Fruit fly (Drosophila melanogaster): ENCODE measurements around the gene tal-3A.

tal-3A gene

dm6 chr3R:13845250-13845699, 32.4 kb downstream of the tal-3A start (continued):
- TF ChIP-seq CG6808 (GFP tag; optimal IDR thresholded peaks at IDR 0.05) = peak; percentile 88
- peak; percentile 56 for TF ChIP-seq Sox102F (GFP tag; optimal IDR thresholded peaks at IDR 0.05)
- TF ChIP-seq fd85E (GFP tag; optimal IDR thresholded peaks at IDR 0.05) = no peak
- TF ChIP-seq Hr39 (GFP tag; optimal IDR thresholded peaks at IDR 0.05) = peak; percentile 38
- TF ChIP-seq CG6276 (GFP tag; optimal IDR thresholded peaks at IDR 0.05) = peak; percentile 85
- peak; percentile 89 for TF ChIP-seq Ets96B (tag; optimal IDR thresholded peaks at IDR 0.05)
- TF ChIP-seq CG8632 (GFP tag; optimal IDR thresholded peaks at IDR 0.05) = peak; percentile 80
- TF ChIP-seq CG31627 (GFP tag; optimal IDR thresholded peaks at IDR 0.05) = peak; percentile 25
- peak; percentile 53 for TF ChIP-seq CG7368 (GFP tag; optimal IDR thresholded peaks at IDR 0.05)
- TF ChIP-seq CG34406 (GFP tag; optimal IDR thresholded peaks at IDR 0.05) = peak; percentile 82
- peak; percentile 86 for TF ChIP-seq OdsH (GFP tag; optimal IDR thresholded peaks at IDR 0.05)
- peak; percentile 64 for TF ChIP-seq Met (GFP tag; optimal IDR thresholded peaks at IDR 0.05)
- peak; percentile 39 for TF ChIP-seq CG11902 (GFP tag; optimal IDR thresholded peaks at IDR 0.05)
- TF ChIP-seq CG6163 (GFP tag; IDR thresholded peaks at IDR 0.05) = peak; percentile 94
- peak; percentile 84 for TF ChIP-seq CG16779 (tag; optimal IDR thresholded peaks at IDR 0.05)
- TF ChIP-seq CG8119 (GFP tag; IDR thresholded peaks at IDR 0.05) = peak; percentile 95
- peak; percentile 90 for TF ChIP-seq achi (GFP tag; optimal IDR thresholded peaks at IDR 0.05)
- TF ChIP-seq CG6792 (GFP tag; optimal IDR thresholded peaks at IDR 0.05) = peak; percentile 76
- peak; percentile 88 for TF ChIP-seq CG3032 (tag; optimal IDR thresholded peaks at IDR 0.05)
- TF ChIP-seq Blimp-1 (GFP tag; optimal IDR thresholded peaks at IDR 0.05) = no peak
- TF ChIP-seq CG32006 (GFP tag; optimal IDR thresholded peaks at IDR 0.05) = peak; percentile 89
- TF ChIP-seq Eip78C (GFP tag) = peak; percentile 89
- TF ChIP-seq vri (GFP tag; optimal IDR thresholded peaks at IDR 0.05) = peak; percentile 48
- TF ChIP-seq ss (GFP tag; optimal IDR thresholded peaks at IDR 0.05) = peak; percentile 92 to 95
- peak; percentile 27 for TF ChIP-seq cyc (GFP tag; optimal IDR thresholded peaks at IDR 0.05)
- TF ChIP-seq CG1621 (tag; optimal IDR thresholded peaks at IDR 0.05) = peak; percentile 87
- TF ChIP-seq Lpt (GFP tag; optimal IDR thresholded peaks at IDR 0.05) = peak; percentile 39
- TF ChIP-seq CG11762 (GFP tag; optimal IDR thresholded peaks at IDR 0.05; ENCODE audit: insufficient read depth) = peak; percentile 33

dm6 chr3R:13845926-13846325, 33.0 kb downstream of the tal-3A start:
- TF ChIP-seq Blimp-1 (GFP tag; optimal IDR thresholded peaks at IDR 0.05) (peak; percentile 5), salr (GFP tag; optimal IDR thresholded peaks at IDR 0.05) (peak; percentile 24 to 75), CG4318 (GFP tag; optimal IDR thresholded peaks at IDR 0.05) (peak; percentile 51), achi (GFP tag; optimal IDR thresholded peaks at IDR 0.05) (peak; percentile 68), Met (GFP tag; optimal IDR thresholded peaks at IDR 0.05) (peak; percentile 73), CG6276 (GFP tag; optimal IDR thresholded peaks at IDR 0.05) (peak; percentile 3), spab (GFP tag; optimal IDR thresholded peaks at IDR 0.05) (peak; percentile 36), CG6808 (GFP tag; optimal IDR thresholded peaks at IDR 0.05) (no peak), OdsH (GFP tag; optimal IDR thresholded peaks at IDR 0.05) (peak; percentile 54), Eip93F (GFP tag; optimal IDR thresholded peaks at IDR 0.05) (no peak), fd59A (GFP tag; optimal IDR thresholded peaks at IDR 0.05) (peak; percentile 80), CG3919 (GFP tag; optimal IDR thresholded peaks at IDR 0.05) (peak; percentile 56), CG7368 (GFP tag; optimal IDR thresholded peaks at IDR 0.05) (no peak), CG32006 (GFP tag; optimal IDR thresholded peaks at IDR 0.05) (peak; percentile 74), net (GFP tag; optimal IDR thresholded peaks at IDR 0.05) (peak; percentile 52), CG1621 (tag; optimal IDR thresholded peaks at IDR 0.05) (peak; percentile 27), Eip75B (GFP tag; optimal IDR thresholded peaks at IDR 0.05) (peak; percentile 44), pdm3 (GFP tag; optimal IDR thresholded peaks at IDR 0.05) (peak; percentile 68), ss (GFP tag; optimal IDR thresholded peaks at IDR 0.05) (peak in 1 of 2 experiments; percentile 43), CG6854 (GFP tag; optimal IDR thresholded peaks at IDR 0.05) (no peak), CG8119 (GFP tag; IDR thresholded peaks at IDR 0.05) (peak; percentile 75), Sox14 (GFP tag; optimal IDR thresholded peaks at IDR 0.05) (peak; percentile 72), vri (GFP tag; optimal IDR thresholded peaks at IDR 0.05) (peak; percentile 34), acj6 (GFP tag; optimal IDR thresholded peaks at IDR 0.05) (peak; percentile 61), Hr38 (GFP tag; optimal IDR thresholded peaks at IDR 0.05) (no peak), svp (GFP tag) (peak; percentile 80), CG9139 (GFP tag; optimal IDR thresholded peaks at IDR 0.05) (no peak), CG11902 (GFP tag; optimal IDR thresholded peaks at IDR 0.05) (no peak), lz (GFP tag; optimal IDR thresholded peaks at IDR 0.05) (peak; percentile 46), Hr4 (GFP tag; optimal IDR thresholded peaks at IDR 0.05) (peak; percentile 70), CG6792 (GFP tag; optimal IDR thresholded peaks at IDR 0.05) (peak; percentile 35), CG31627 (GFP tag; optimal IDR thresholded peaks at IDR 0.05) (peak; percentile 38), CG3032 (tag; optimal IDR thresholded peaks at IDR 0.05) (peak; percentile 58), Gug (GFP tag; IDR thresholded peaks at IDR 0.05) (no peak), Sox102F (GFP tag; optimal IDR thresholded peaks at IDR 0.05) (peak; percentile 32), eg (GFP tag; IDR thresholded peaks at IDR 0.05) (no peak), CG6163 (GFP tag; IDR thresholded peaks at IDR 0.05) (peak; percentile 33; the same call in 1 of the 3 replicates), Hr39 (GFP tag; optimal IDR thresholded peaks at IDR 0.05) (peak; percentile 44)
